Worm (Caenorhabditis elegans) whole organism, late embryonic: ENCODE results near the gene nhr-277.

Experiments
- F13H6.1 ChIP-seq: sonication (generic microtip); optimal IDR thresholded peaks from 2 replicates; lab custom pipeline; 2016; ENCODE audit warnings: missing genetic modification characterization, missing compliant biosample characterization
- ceh-18 ChIP-seq: sonication (generic microtip); optimal IDR thresholded peaks from 2 replicates; lab custom pipeline; 2016; ENCODE audit warnings: missing genetic modification characterization, missing compliant biosample characterization
- ceh-30 ChIP-seq: fragments of 150-350 bp; optimal IDR thresholded peaks from 2 replicates; lab custom pipeline; 2014; ENCODE audit warnings: missing biosample characterization, missing genetic modification characterization
- ceh-45 ChIP-seq: fragments of 200-800 bp; sonication (Bioruptor generic); IDR thresholded peaks from 2 replicates; pipeline ENCODE4 v1.3.6; 2022; ENCODE audit warnings: missing genetic modification reagents, missing genetic modification characterization, missing compliant biosample characterization
- dmd-4 ChIP-seq: sonication (generic microtip); optimal IDR thresholded peaks from 2 replicates; lab custom pipeline; 2016; ENCODE audit warnings: borderline replicate concordance, missing genetic modification characterization, missing compliant biosample characterization
- fax-1 ChIP-seq: sonication (generic microtip); optimal IDR thresholded peaks from 2 replicates; lab custom pipeline; 2016; ENCODE audit warnings: missing genotype, missing genetic modification characterization, missing compliant biosample characterization
- hlh-30 ChIP-seq: sonication (generic microtip); optimal IDR thresholded peaks from 2 replicates; lab custom pipeline; 2017; ENCODE audit warnings: antibody characterized with exemption, missing genetic modification characterization, missing compliant biosample characterization; ENCODE audit not compliant: insufficient read depth
- lim-6 ChIP-seq: sonication (generic microtip); optimal IDR thresholded peaks from 2 replicates; lab custom pipeline; 2016; ENCODE audit warnings: missing genetic modification characterization, missing compliant biosample characterization
- pag-3 ChIP-seq: sonication (generic microtip); optimal IDR thresholded peaks from 2 replicates; lab custom pipeline; 2016; ENCODE audit warnings: missing compliant biosample characterization, missing genetic modification characterization, borderline replicate concordance
- pha-4 ChIP-seq: fragments of 150-350 bp; optimal IDR thresholded peaks from 2 replicates; lab custom pipeline; 2018; ENCODE audit warnings: missing biosample characterization, missing genetic modification reagents, missing genetic modification characterization
- pqm-1 ChIP-seq: sonication (generic microtip); optimal IDR thresholded peaks from 2 replicates; lab custom pipeline; 2016; ENCODE audit warnings: missing genetic modification characterization, missing compliant biosample characterization
- tbx-2 ChIP-seq: sonication (generic microtip); optimal IDR thresholded peaks from 2 replicates; lab custom pipeline; 2016; ENCODE audit warnings: missing genetic modification characterization, missing compliant biosample characterization

DNA sequence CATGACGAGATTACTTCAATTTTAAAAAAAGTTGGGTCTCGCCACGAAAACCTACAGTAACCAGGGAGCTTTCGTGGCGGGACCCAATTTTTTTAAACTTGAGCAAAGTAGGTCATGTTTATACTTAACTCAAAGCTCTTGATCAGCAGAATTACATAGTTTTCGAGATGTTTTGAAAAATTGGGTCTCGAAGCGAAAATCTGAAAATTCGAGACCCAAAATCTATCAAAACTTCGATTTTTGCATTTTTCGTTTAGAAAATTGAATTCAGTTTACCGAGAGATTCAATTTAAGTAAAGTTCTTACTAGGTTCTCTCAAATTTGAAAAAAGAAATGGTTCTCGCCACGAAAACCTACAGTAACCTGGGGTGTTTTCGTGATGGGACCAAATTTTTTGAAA, 27.3 kb downstream of the nhr-277 start:
- TF ChIP-seq dmd-4 (tag; lab: Kevin White, UChicago) = no peak
- no peak for TF ChIP-seq lim-6
- TF ChIP-seq pqm-1 (tag; lab: Kevin White, UChicago) = no peak
- TF ChIP-seq ceh-45 (GFP tag; lab: Robert Waterston, UW) = no peak
- TF ChIP-seq ceh-30 (tag; lab: Kevin White, UChicago) = no peak
- TF ChIP-seq fax-1 (tag; lab: Kevin White, UChicago) = no peak
- TF ChIP-seq hlh-30 = no peak
- TF ChIP-seq tbx-2 (tag; lab: Kevin White, UChicago) = no peak
- TF ChIP-seq pag-3 (tag; lab: Kevin White, UChicago) = no peak
- TF ChIP-seq ceh-18 (tag; lab: Kevin White, UChicago) = no peak
- no peak for TF ChIP-seq pha-4 (tag; lab: Kevin White, UChicago)
- no peak for TF ChIP-seq F13H6.1 (tag; lab: Kevin White, UChicago)
